Fruit fly (Drosophila melanogaster) S2 (cell line): ENCODE measurements around the gene Ccdc85.

Experiments used
- CG8478 ChIP-seq: fragments of >200 bp; optimal IDR thresholded peaks from 2 replicates; lab custom pipeline; 2018
- CTCF ChIP-seq, 2 experiments: fragments of >200 bp; optimal IDR thresholded peaks; 2 replicates each; lab custom pipeline; 2018

DNA sequence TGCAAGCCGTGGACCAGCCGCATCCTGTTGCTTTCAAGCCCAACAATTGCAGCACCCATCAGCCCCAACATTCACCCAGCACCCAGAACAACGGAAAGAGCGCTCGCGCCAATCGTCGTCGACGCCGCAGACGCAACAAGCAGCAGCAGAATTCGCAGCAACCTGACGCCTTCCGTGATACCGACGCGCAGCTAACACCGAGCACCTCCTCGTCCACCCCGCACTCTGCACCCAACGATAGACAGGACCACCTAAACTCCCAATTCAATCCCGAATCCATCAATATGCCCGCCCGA, 60.5 kb downstream of the Ccdc85 start:
- no peak for TF ChIP-seq CG8478 (lab: Kevin White, UChicago)
- no peak for TF ChIP-seq CTCF (optimal IDR thresholded peaks at IDR 0.05; lab: Kevin White, UChicago)
